Fruit fly (Drosophila melanogaster) whole organism, embryonic: ENCODE data around the gene CG2962.

Experiments used
- Atf-2 ChIP-seq: fragments of 200-800 bp; sonication (Bioruptor generic); optimal IDR thresholded peaks from 2 replicates; lab custom pipeline; 2016; ENCODE audit warnings: missing biosample characterization, missing genetic modification characterization
- Bteb2 ChIP-seq: fragments of 200-800 bp; sonication (Bioruptor generic); optimal IDR thresholded peaks from 2 replicates; lab custom pipeline; 2016; ENCODE audit warnings: missing biosample characterization, missing genetic modification characterization
- CG10274 ChIP-seq: fragments of 200-800 bp; sonication (Bioruptor generic); optimal IDR thresholded peaks from 3 replicates; lab custom pipeline; 2017; ENCODE audit warnings: missing biosample characterization, mild to moderate bottlenecking, missing genetic modification characterization
- CG12299 ChIP-seq: fragments of 200-800 bp; sonication (Bioruptor generic); optimal IDR thresholded peaks from 2 replicates; lab custom pipeline; 2018; ENCODE audit warnings: missing biosample characterization, mild to moderate bottlenecking, missing genetic modification characterization
- CG13287 ChIP-seq: fragments of 200-800 bp; sonication (Bioruptor generic); IDR thresholded peaks from 2 replicates; pipeline ENCODE4 v1.3.6; 2022; ENCODE audit warnings: missing biosample characterization, missing genetic modification characterization; ENCODE audit not compliant: partially characterized antibody
- CG13775 ChIP-seq: fragments of 200-800 bp; sonication (Bioruptor generic); optimal IDR thresholded peaks from 3 replicates; lab custom pipeline; 2017; ENCODE audit warnings: missing biosample characterization, mild to moderate bottlenecking, missing genetic modification characterization
- CG15269 ChIP-seq: fragments of 200-800 bp; sonication (Bioruptor generic); optimal IDR thresholded peaks from 2 replicates; lab custom pipeline; 2018; ENCODE audit warnings: missing biosample characterization, mild to moderate bottlenecking, missing genetic modification characterization, moderate library complexity
- CG1529 ChIP-seq: fragments of 200-800 bp; sonication (Bioruptor generic); optimal IDR thresholded peaks from 3 replicates; lab custom pipeline; 2018; ENCODE audit warnings: missing biosample characterization, missing genetic modification characterization
- CG15514 ChIP-seq: fragments of 200-800 bp; sonication (Bioruptor generic); optimal IDR thresholded peaks from 3 replicates; lab custom pipeline; 2017; ENCODE audit warnings: missing biosample characterization, missing genetic modification characterization, mild to moderate bottlenecking, moderate library complexity, missing genetic modification reagents
- CG18262 ChIP-seq: fragments of 200-800 bp; optimal IDR thresholded peaks from 3 replicates; lab custom pipeline; 2019; ENCODE audit warnings: missing biosample characterization, mild to moderate bottlenecking, missing genetic modification characterization, moderate library complexity
- CG18476 ChIP-seq: fragments of 200-800 bp; sonication (Bioruptor generic); optimal IDR thresholded peaks from 2 replicates; lab custom pipeline; 2016; ENCODE audit warnings: missing biosample characterization, mild to moderate bottlenecking, missing genetic modification characterization
- CG2116 ChIP-seq: fragments of 200-800 bp; sonication (Bioruptor generic); optimal IDR thresholded peaks from 3 replicates; lab custom pipeline; 2018; ENCODE audit warnings: missing biosample characterization, mild to moderate bottlenecking, missing genetic modification characterization
- CG3065 ChIP-seq: fragments of 200-800 bp; sonication (Bioruptor generic); optimal IDR thresholded peaks from 2 replicates; lab custom pipeline; 2016; ENCODE audit warnings: missing biosample characterization, missing genetic modification characterization
- CG3847 ChIP-seq: fragments of 200-800 bp; sonication (Bioruptor generic); IDR thresholded peaks from 2 replicates; pipeline ENCODE4 v1.3.6; 2022; ENCODE audit warnings: missing biosample characterization, missing genetic modification characterization
- CG4328 ChIP-seq: fragments of 200-800 bp; sonication (Bioruptor generic); optimal IDR thresholded peaks from 3 replicates; lab custom pipeline; 2017; ENCODE audit warnings: missing biosample characterization, missing genetic modification reagents, missing genetic modification characterization
- CG4424 ChIP-seq: fragments of 200-800 bp; sonication (Bioruptor generic); optimal IDR thresholded peaks from 3 replicates; lab custom pipeline; 2016; ENCODE audit warnings: missing biosample characterization, missing genetic modification characterization
- CG5245 ChIP-seq: fragments of 200-800 bp; sonication (Bioruptor generic); optimal IDR thresholded peaks from 3 replicates; lab custom pipeline; 2016; ENCODE audit warnings: missing biosample characterization, missing genetic modification characterization
- CG6683 ChIP-seq: fragments of 200-800 bp; sonication (Bioruptor generic); optimal IDR thresholded peaks from 2 replicates; lab custom pipeline; 2017; ENCODE audit warnings: missing biosample characterization, mild to moderate bottlenecking, missing genetic modification characterization, missing genetic modification reagents
- CG7556 ChIP-seq: fragments of 200-800 bp; sonication (Bioruptor generic); optimal IDR thresholded peaks from 2 replicates; lab custom pipeline; 2017; ENCODE audit warnings: missing biosample characterization, mild to moderate bottlenecking, missing genetic modification characterization
- Camta ChIP-seq: fragments of 200-800 bp; sonication (Bioruptor generic); optimal IDR thresholded peaks from 2 replicates; lab custom pipeline; 2016; ENCODE audit warnings: missing biosample characterization, missing genetic modification characterization
- D ChIP-seq, 2 experiments: fragments of 200-800 bp in 1 of 2; fragments of >200 bp in 1 of 2; sonication (Bioruptor generic) in 1 of 2; optimal IDR thresholded peaks; 2 replicates in 1 of 2; 3 replicates in 1 of 2; lab custom pipeline; 2017; ENCODE audit warnings: mild to moderate bottlenecking in 1 of 2, missing biosample characterization in 1 of 2, missing genetic modification characterization in 1 of 2, missing genetic modification reagents in 1 of 2
- E2f1 ChIP-seq: fragments of 200-800 bp; sonication (Bioruptor generic); IDR thresholded peaks from 2 replicates; pipeline ENCODE4 v1.3.6; 2022; ENCODE audit warnings: missing biosample characterization, missing genetic modification characterization
- Eip74EF ChIP-seq, 2 experiments: fragments of 200-800 bp in 1 of 2; fragments of >200 bp in 1 of 2; sonication (Bioruptor generic) in 1 of 2; optimal IDR thresholded peaks; 2 replicates each; lab custom pipeline; 2017 to 2019; ENCODE audit warnings: missing biosample characterization in 2 of 2, missing genetic modification characterization in 2 of 2, mild to moderate bottlenecking in 1 of 2, moderate library complexity in 1 of 2
- Elba2 ChIP-seq: fragments of 200-800 bp; sonication (Bioruptor generic); optimal IDR thresholded peaks from 3 replicates; lab custom pipeline; 2016; ENCODE audit warnings: missing biosample characterization, missing genetic modification characterization
- Hmx ChIP-seq: fragments of 200-800 bp; sonication (Bioruptor generic); optimal IDR thresholded peaks from 2 replicates; lab custom pipeline; 2016; ENCODE audit warnings: missing biosample characterization, missing genetic modification characterization
- Hsf ChIP-seq: fragments of 200-800 bp; sonication (Bioruptor generic); optimal IDR thresholded peaks from 3 replicates; lab custom pipeline; 2016; ENCODE audit warnings: missing biosample characterization, missing genetic modification characterization
- Jarid2 ChIP-seq: fragments of 200-800 bp; sonication (Bioruptor generic); optimal IDR thresholded peaks from 3 replicates; lab custom pipeline; 2017; ENCODE audit warnings: mild to moderate bottlenecking, missing biosample characterization, missing genetic modification reagents, missing genetic modification characterization
- Lpt ChIP-seq: fragments of >200 bp; optimal IDR thresholded peaks from 2 replicates; lab custom pipeline; 2018; ENCODE audit warnings: missing biosample characterization, missing genetic modification characterization
- Opbp ChIP-seq: fragments of 200-800 bp; sonication (Bioruptor generic); IDR thresholded peaks from 3 replicates; pipeline ENCODE4 v1.3.6; 2022; ENCODE audit warnings: missing biosample characterization, missing genetic modification characterization; ENCODE audit not compliant: partially characterized antibody
- PHDP ChIP-seq: fragments of 200-800 bp; sonication (Bioruptor generic); optimal IDR thresholded peaks from 3 replicates; lab custom pipeline; 2018; ENCODE audit warnings: missing biosample characterization, mild to moderate bottlenecking, missing genetic modification characterization, moderate library complexity
- Stat92E ChIP-seq, 3 experiments: fragments of >200 bp in 2 of 3; fragments of 200-800 bp in 1 of 3; sonication (Bioruptor generic) in 1 of 3; optimal IDR thresholded peaks; 2 replicates each; lab custom pipeline; 2017 to 2019; ENCODE audit warnings: missing biosample characterization in 3 of 3, missing genetic modification characterization in 3 of 3, mild to moderate bottlenecking in 1 of 3, moderate library complexity in 1 of 3
- chinmo ChIP-seq: fragments of 200-800 bp; sonication (Bioruptor generic); IDR thresholded peaks from 4 replicates; pipeline ENCODE4 v1.3.6; 2022; ENCODE audit warnings: missing biosample characterization, missing genetic modification characterization; ENCODE audit not compliant: partially characterized antibody
- danr ChIP-seq: fragments of 200-800 bp; sonication (Bioruptor generic); IDR thresholded peaks from 2 replicates; pipeline ENCODE4 v1.3.6; 2022; ENCODE audit warnings: missing biosample characterization, missing genetic modification characterization
- dmrt11E ChIP-seq: fragments of 200-800 bp; sonication (Bioruptor generic); optimal IDR thresholded peaks from 3 replicates; lab custom pipeline; 2018; ENCODE audit warnings: missing biosample characterization, mild to moderate bottlenecking, missing genetic modification characterization, moderate library complexity
- ems ChIP-seq: fragments of 200-800 bp; sonication (Bioruptor generic); optimal IDR thresholded peaks from 3 replicates; lab custom pipeline; 2016; ENCODE audit warnings: missing biosample characterization, missing genetic modification characterization
- fd96Cb ChIP-seq: fragments of 200-800 bp; sonication (Bioruptor generic); optimal IDR thresholded peaks from 2 replicates; lab custom pipeline; 2018; ENCODE audit warnings: missing biosample characterization, mild to moderate bottlenecking, missing genetic modification characterization, moderate library complexity
- fru ChIP-seq: fragments of >200 bp; optimal IDR thresholded peaks from 2 replicates; lab custom pipeline; 2017
- gsb-n ChIP-seq: fragments of 200-800 bp; sonication (Bioruptor generic); optimal IDR thresholded peaks from 3 replicates; lab custom pipeline; 2018; ENCODE audit warnings: missing biosample characterization, mild to moderate bottlenecking, missing genetic modification characterization
- nmo ChIP-seq: fragments of 200-800 bp; sonication (Bioruptor generic); optimal IDR thresholded peaks from 2 replicates; lab custom pipeline; 2018; ENCODE audit warnings: missing biosample characterization, mild to moderate bottlenecking, missing genetic modification characterization, moderate library complexity
- nom ChIP-seq: fragments of 200-800 bp; sonication (Bioruptor generic); optimal IDR thresholded peaks from 2 replicates; lab custom pipeline; 2017; ENCODE audit warnings: missing biosample characterization, missing genetic modification characterization, mild to moderate bottlenecking, moderate library complexity, missing genetic modification reagents
- odd ChIP-seq: fragments of 200-800 bp; sonication (Bioruptor generic); optimal IDR thresholded peaks from 2 replicates; lab custom pipeline; 2017; ENCODE audit warnings: missing biosample characterization, mild to moderate bottlenecking, missing genetic modification characterization
- row ChIP-seq: fragments of 200-800 bp; sonication (Bioruptor generic); IDR thresholded peaks from 3 replicates; pipeline ENCODE4 v1.3.6; 2022; ENCODE audit warnings: missing biosample characterization, missing genetic modification characterization
- sens ChIP-seq: fragments of 200-800 bp; sonication (Bioruptor generic); peaks from one replicate; lab custom pipeline; 2016; ENCODE audit warnings: missing biosample characterization, missing genetic modification characterization
- shn ChIP-seq: fragments of 200-800 bp; sonication (Bioruptor generic); optimal IDR thresholded peaks from 3 replicates; lab custom pipeline; 2016; ENCODE audit warnings: missing biosample characterization, missing genetic modification characterization
- stwl ChIP-seq: fragments of 200-800 bp; sonication (Bioruptor generic); optimal IDR thresholded peaks from 3 replicates; lab custom pipeline; 2018; ENCODE audit warnings: missing biosample characterization, mild to moderate bottlenecking, missing genetic modification characterization, moderate library complexity
- tgo ChIP-seq: fragments of 200-800 bp; sonication (Bioruptor generic); IDR thresholded peaks from 3 replicates; pipeline ENCODE4 v1.3.6; 2022; ENCODE audit warnings: missing biosample characterization, missing genetic modification characterization
- trh ChIP-seq: fragments of 200-800 bp; sonication (Bioruptor generic); optimal IDR thresholded peaks from 2 replicates; lab custom pipeline; 2016; ENCODE audit warnings: missing biosample characterization, missing genetic modification characterization
- tup ChIP-seq: fragments of 200-800 bp; sonication (Bioruptor generic); optimal IDR thresholded peaks from 2 replicates; lab custom pipeline; 2016; ENCODE audit warnings: missing biosample characterization, mild to moderate bottlenecking, missing genetic modification characterization, moderate library complexity
- yki ChIP-seq: fragments of >200 bp; optimal IDR thresholded peaks from 3 replicates; lab custom pipeline; 2018

Gene CG2962

DNA sequence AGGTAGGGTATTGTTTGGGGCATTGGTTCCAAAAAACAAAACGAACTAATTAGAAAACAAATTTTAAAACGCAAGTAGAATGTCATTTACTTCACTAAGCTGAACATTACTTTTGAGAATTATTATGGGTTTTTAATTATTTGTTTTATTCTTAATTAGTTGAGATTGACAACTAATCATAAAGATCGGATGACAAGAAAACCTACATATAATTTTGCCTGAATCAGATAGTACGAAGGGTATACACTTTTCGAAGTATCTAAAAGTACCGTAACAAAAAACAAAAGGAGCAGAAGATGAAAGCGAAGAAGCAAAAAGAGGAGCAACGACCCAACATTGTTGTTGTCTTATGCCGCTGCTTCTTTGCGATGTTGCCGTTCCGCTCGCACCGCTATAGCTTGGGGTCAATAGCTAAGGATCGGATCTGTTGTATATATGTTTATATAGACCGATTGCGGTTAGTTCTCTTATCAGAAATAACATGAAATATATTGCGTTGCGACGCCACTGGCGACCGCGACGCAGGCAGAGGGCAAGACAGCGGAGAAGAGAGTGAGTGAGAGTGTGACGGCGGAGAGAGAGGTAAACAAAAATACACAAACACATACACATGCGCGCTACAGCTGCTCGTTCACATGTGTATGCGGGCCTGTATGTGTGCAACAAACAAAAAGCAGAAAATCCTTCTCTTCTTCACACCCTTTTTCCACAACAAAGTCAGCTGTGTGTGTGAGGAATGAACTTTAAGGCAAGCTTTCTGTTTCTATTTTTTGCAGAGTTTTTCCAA lies 5.1 kb downstream of the CG2962 start (continued):
- TF ChIP-seq CG13287, result no peak
- no peak for TF ChIP-seq Elba2 (GFP tag; lab: Kevin White, UChicago)
- TF ChIP-seq CG15514 (GFP tag; lab: Kevin White, UChicago), result no peak
- peak; percentile 71 for TF ChIP-seq CG18262 (tag; lab: Kevin White, UChicago)
- no peak for TF ChIP-seq CG3847 (GFP tag; lab: Robert Waterston, UW)
- TF ChIP-seq D (optimal IDR thresholded peaks at IDR 0.05; lab: Kevin White, UChicago), result no peak
- peak; percentile 74 for TF ChIP-seq D (GFP tag; optimal IDR thresholded peaks at IDR 0.05; lab: Kevin White, UChicago)
- no peak for TF ChIP-seq CG2116 (GFP tag; lab: Kevin White, UChicago)
- peak; percentile 69; the same call in 1 of the 4 replicates for TF ChIP-seq chinmo (GFP tag; lab: Robert Waterston, UW)
- peak; percentile 76 for TF ChIP-seq fd96Cb (tag; lab: Kevin White, UChicago)
- TF ChIP-seq Opbp (GFP tag; lab: Robert Waterston, UW), result no peak
- TF ChIP-seq CG5245 (GFP tag; lab: Kevin White, UChicago), result no peak
- no peak for TF ChIP-seq CG4328 (GFP tag; lab: Kevin White, UChicago)
- TF ChIP-seq dmrt11E, result peak; percentile 61
- peak; percentile 70 for TF ChIP-seq CG15269 (tag; lab: Kevin White, UChicago)
- peak; percentile 25 for TF ChIP-seq ems (GFP tag; lab: Kevin White, UChicago)
- TF ChIP-seq sens, result peak; percentile 89
- TF ChIP-seq CG4424 (GFP tag; lab: Kevin White, UChicago), result peak; percentile 55
- TF ChIP-seq CG18476 (GFP tag; lab: Kevin White, UChicago), result peak; percentile 37
- TF ChIP-seq row (GFP tag; lab: Robert Waterston, UW), result peak; percentile 69
- TF ChIP-seq Atf-2, result no peak
- TF ChIP-seq tgo (GFP tag; lab: Robert Waterston, UW), result no peak
- TF ChIP-seq yki (lab: Kevin White, UChicago), result no peak
- TF ChIP-seq Camta (GFP tag; lab: Kevin White, UChicago), result peak; percentile 34
- TF ChIP-seq CG7556, result peak; percentile 65
- no peak for TF ChIP-seq stwl (tag; lab: Kevin White, UChicago)
- peak; percentile 78 for TF ChIP-seq PHDP (tag; lab: Kevin White, UChicago)
- no peak for TF ChIP-seq Jarid2 (GFP tag; lab: Kevin White, UChicago)
- peak; percentile 65 for TF ChIP-seq CG10274 (GFP tag; lab: Kevin White, UChicago)
- no peak for TF ChIP-seq CG6683 (GFP tag; lab: Kevin White, UChicago)
- TF ChIP-seq odd (GFP tag; lab: Kevin White, UChicago), result no peak
- TF ChIP-seq CG1529, result peak; percentile 13
- TF ChIP-seq Eip74EF (GFP tag; optimal IDR thresholded peaks at IDR 0.05; lab: Kevin White, UChicago), result peak in 1 of 2 experiments; percentile 1
- no peak for TF ChIP-seq tup
- TF ChIP-seq nom, result no peak
- peak; percentile 19 for TF ChIP-seq Hmx (GFP tag; lab: Kevin White, UChicago)
- TF ChIP-seq Bteb2, result peak; percentile 20
- TF ChIP-seq Lpt (GFP tag; lab: Kevin White, UChicago), result no peak
- no peak for TF ChIP-seq trh (GFP tag; lab: Kevin White, UChicago)
- no peak for TF ChIP-seq E2f1
- TF ChIP-seq CG13775, result peak; percentile 51
- TF ChIP-seq fru, result no peak
- TF ChIP-seq shn (GFP tag; lab: Kevin White, UChicago), result peak; percentile 20
- TF ChIP-seq CG12299 (tag; lab: Kevin White, UChicago), result peak; percentile 37
- TF ChIP-seq Stat92E (GFP tag; optimal IDR thresholded peaks at IDR 0.05; lab: Kevin White, UChicago), result no peak
- TF ChIP-seq gsb-n, result peak; percentile 18
- TF ChIP-seq danr, result no peak
- peak; percentile 67 for TF ChIP-seq Hsf (GFP tag; lab: Kevin White, UChicago)
- no peak for TF ChIP-seq CG3065 (GFP tag; lab: Kevin White, UChicago)
- TF ChIP-seq nmo, result peak; percentile 80
